Fruit fly (Drosophila melanogaster) whole organism, embryonic: ENCODE data around the gene chrb.

Source experiments
- Atf-2 ChIP-seq: fragments of 200-800 bp; sonication (Bioruptor generic); optimal IDR thresholded peaks from 2 replicates; lab custom pipeline; 2016; ENCODE audit warnings: missing biosample characterization, missing genetic modification characterization
- B-H1 ChIP-seq: fragments of 200-800 bp; sonication (Bioruptor generic); IDR thresholded peaks from 3 replicates; pipeline ENCODE4 v1.3.6; 2022; ENCODE audit warnings: missing biosample characterization, missing genetic modification characterization
- Bdp1 ChIP-seq: fragments of 200-800 bp; sonication (Bioruptor generic); optimal IDR thresholded peaks from 3 replicates; lab custom pipeline; 2016; ENCODE audit warnings: missing biosample characterization, missing genetic modification characterization
- CG10267 ChIP-seq: fragments of 200-800 bp; sonication (Bioruptor generic); optimal IDR thresholded peaks from 2 replicates; lab custom pipeline; 2018; ENCODE audit warnings: missing biosample characterization, mild to moderate bottlenecking, missing genetic modification characterization, moderate library complexity
- CG10959 ChIP-seq: fragments of 200-800 bp; sonication (Bioruptor generic); IDR thresholded peaks from 2 replicates; pipeline ENCODE4 v1.3.6; 2022; ENCODE audit warnings: missing biosample characterization, missing genetic modification characterization
- CG11398 ChIP-seq: fragments of 200-800 bp; sonication (Bioruptor generic); optimal IDR thresholded peaks from 2 replicates; lab custom pipeline; 2016; ENCODE audit warnings: missing biosample characterization, missing genetic modification characterization
- CG12236 ChIP-seq: fragments of 200-800 bp; sonication (Bioruptor generic); optimal IDR thresholded peaks from 2 replicates; lab custom pipeline; 2016; ENCODE audit warnings: missing biosample characterization, missing genetic modification characterization
- CG1602 ChIP-seq: fragments of 200-800 bp; sonication (Bioruptor generic); optimal IDR thresholded peaks from 3 replicates; lab custom pipeline; 2016; ENCODE audit warnings: missing biosample characterization, missing genetic modification characterization
- CG18599 ChIP-seq: fragments of 200-800 bp; sonication (Bioruptor generic); optimal IDR thresholded peaks from 3 replicates; lab custom pipeline; 2017; ENCODE audit warnings: missing biosample characterization, missing genetic modification characterization, mild to moderate bottlenecking, moderate library complexity, missing genetic modification reagents
- CG18619 ChIP-seq: fragments of 200-800 bp; sonication (Bioruptor generic); optimal IDR thresholded peaks from 3 replicates; lab custom pipeline; 2017; ENCODE audit warnings: missing biosample characterization, mild to moderate bottlenecking, missing genetic modification characterization
- CG31365 ChIP-seq: fragments of 200-800 bp; sonication (Bioruptor generic); optimal IDR thresholded peaks from 2 replicates; lab custom pipeline; 2018; ENCODE audit warnings: missing biosample characterization, mild to moderate bottlenecking, missing genetic modification characterization
- CG4854 ChIP-seq: fragments of 200-800 bp; sonication (Bioruptor generic); optimal IDR thresholded peaks from 2 replicates; lab custom pipeline; 2016; ENCODE audit warnings: missing biosample characterization, missing genetic modification characterization, inconsistent platforms
- CG5953 ChIP-seq: fragments of 200-800 bp; sonication (Bioruptor generic); IDR thresholded peaks from 2 replicates; pipeline ENCODE4 v1.3.6; 2022; ENCODE audit warnings: missing biosample characterization, missing genetic modification characterization
- CG7963 ChIP-seq: fragments of 200-800 bp; sonication (Bioruptor generic); IDR thresholded peaks from 3 replicates; pipeline ENCODE4 v1.3.6; 2022; ENCODE audit warnings: missing biosample characterization, missing genetic modification characterization; ENCODE audit not compliant: partially characterized antibody
- CG9609 ChIP-seq: fragments of 200-800 bp; sonication (Bioruptor generic); optimal IDR thresholded peaks from 3 replicates; lab custom pipeline; 2016; ENCODE audit warnings: missing biosample characterization, missing genetic modification characterization
- CTCF ChIP-seq: fragments of 200-800 bp; sonication (Bioruptor generic); optimal IDR thresholded peaks from 2 replicates; lab custom pipeline; 2017; ENCODE audit warnings: missing biosample characterization, mild to moderate bottlenecking, missing genetic modification characterization, moderate library complexity
- Dip3 ChIP-seq: fragments of 200-800 bp; sonication (Bioruptor generic); optimal IDR thresholded peaks from 3 replicates; lab custom pipeline; 2016; ENCODE audit warnings: missing biosample characterization, missing genetic modification characterization
- Doc2 ChIP-seq: fragments of 200-800 bp; sonication (Bioruptor generic); IDR thresholded peaks from 2 replicates; pipeline ENCODE4 v1.3.6; 2022; ENCODE audit warnings: missing biosample characterization, missing genetic modification characterization
- Fer2 ChIP-seq: fragments of 200-800 bp; sonication (Bioruptor generic); optimal IDR thresholded peaks from 2 replicates; lab custom pipeline; 2018; ENCODE audit warnings: missing biosample characterization, mild to moderate bottlenecking, missing genetic modification characterization, moderate library complexity
- Gug ChIP-seq: fragments of 200-800 bp; sonication (Bioruptor generic); IDR thresholded peaks from 4 replicates; pipeline ENCODE4 v1.3.6; 2022; ENCODE audit warnings: missing biosample characterization, missing genetic modification characterization
- H15 ChIP-seq: fragments of 200-800 bp; sonication (Bioruptor generic); IDR thresholded peaks from 3 replicates; pipeline ENCODE4 v1.3.6; 2022; ENCODE audit warnings: missing biosample characterization, missing genetic modification characterization
- HLH4C ChIP-seq: fragments of 200-800 bp; sonication (Bioruptor generic); IDR thresholded peaks from 3 replicates; pipeline ENCODE4 v1.3.6; 2022; ENCODE audit warnings: missing biosample characterization, missing genetic modification characterization; ENCODE audit not compliant: partially characterized antibody
- Jarid2 ChIP-seq: fragments of 200-800 bp; sonication (Bioruptor generic); optimal IDR thresholded peaks from 3 replicates; lab custom pipeline; 2017; ENCODE audit warnings: mild to moderate bottlenecking, missing biosample characterization, missing genetic modification reagents, missing genetic modification characterization
- MBD-R2 ChIP-seq: fragments of 200-800 bp; sonication (Bioruptor generic); IDR thresholded peaks from 2 replicates; pipeline ENCODE4 v1.3.6; 2022; ENCODE audit warnings: missing biosample characterization, missing genetic modification characterization
- Med ChIP-seq: fragments of 200-800 bp; sonication (Bioruptor generic); peaks from one replicate; lab custom pipeline; 2016; ENCODE audit warnings: missing biosample characterization, missing genetic modification characterization, mild to moderate bottlenecking, inconsistent platforms, moderate library complexity
- Pdp1 ChIP-seq, 2 experiments: fragments of 200-800 bp; sonication (Bioruptor generic); optimal IDR thresholded peaks; 3 replicates each; lab custom pipeline; 2016; ENCODE audit warnings: missing biosample characterization in 2 of 2, missing genetic modification characterization in 2 of 2, mild to moderate bottlenecking in 1 of 2, moderate library complexity in 1 of 2
- Usf ChIP-seq: fragments of 200-800 bp; sonication (Bioruptor generic); optimal IDR thresholded peaks from 2 replicates; lab custom pipeline; 2017; ENCODE audit warnings: missing genotype, missing biosample characterization, missing genetic modification characterization
- Xrp1 ChIP-seq: fragments of 200-800 bp; sonication (Bioruptor generic); IDR thresholded peaks from 2 replicates; pipeline ENCODE4 v1.3.6; 2022; ENCODE audit warnings: missing biosample characterization, missing genetic modification characterization
- bbx ChIP-seq: fragments of 200-800 bp; sonication (Bioruptor generic); IDR thresholded peaks from 2 replicates; pipeline ENCODE4 v1.3.6; 2022; ENCODE audit warnings: missing biosample characterization, missing genetic modification characterization; ENCODE audit not compliant: partially characterized antibody
- br ChIP-seq: fragments of >200 bp; optimal IDR thresholded peaks from 2 replicates; lab custom pipeline; 2017
- chinmo ChIP-seq: fragments of 200-800 bp; sonication (Bioruptor generic); IDR thresholded peaks from 4 replicates; pipeline ENCODE4 v1.3.6; 2022; ENCODE audit warnings: missing biosample characterization, missing genetic modification characterization; ENCODE audit not compliant: partially characterized antibody
- corto ChIP-seq: fragments of 200-800 bp; sonication (Bioruptor generic); optimal IDR thresholded peaks from 2 replicates; lab custom pipeline; 2016; ENCODE audit warnings: missing biosample characterization, mild to moderate bottlenecking, missing genetic modification characterization, moderate library complexity
- dm ChIP-seq: fragments of 200-800 bp; sonication (Bioruptor generic); optimal IDR thresholded peaks from 3 replicates; lab custom pipeline; 2016; ENCODE audit warnings: missing biosample characterization, missing genetic modification characterization
- emc ChIP-seq: fragments of 200-800 bp; sonication (Bioruptor generic); optimal IDR thresholded peaks from 2 replicates; lab custom pipeline; 2016; ENCODE audit warnings: missing biosample characterization, missing genetic modification characterization
- en ChIP-seq: fragments of 200-800 bp; sonication (Bioruptor generic); optimal IDR thresholded peaks from 2 replicates; lab custom pipeline; 2016; ENCODE audit warnings: missing biosample characterization, missing genetic modification characterization
- eve ChIP-seq, 2 experiments: fragments of >200 bp; optimal IDR thresholded peaks; 2 replicates each; lab custom pipeline; 2017; ENCODE audit warnings: missing biosample characterization in 2 of 2, missing genetic modification characterization in 2 of 2
- ewg ChIP-seq: fragments of 200-800 bp; sonication (Bioruptor generic); optimal IDR thresholded peaks from 3 replicates; lab custom pipeline; 2017; ENCODE audit warnings: mild to moderate bottlenecking, missing biosample characterization, missing genetic modification reagents, missing genetic modification characterization
- exex ChIP-seq: fragments of 200-800 bp; sonication (Bioruptor generic); optimal IDR thresholded peaks from 4 replicates; lab custom pipeline; 2018; ENCODE audit warnings: missing biosample characterization, mild to moderate bottlenecking, missing genetic modification characterization, moderate library complexity
- fru ChIP-seq: fragments of >200 bp; optimal IDR thresholded peaks from 2 replicates; lab custom pipeline; 2017
- gt ChIP-seq: fragments of 200-800 bp; sonication (Bioruptor generic); IDR thresholded peaks from 2 replicates; pipeline ENCODE4 v1.3.6; 2022; ENCODE audit warnings: missing biosample characterization, missing genetic modification characterization
- hb ChIP-seq: fragments of 200-800 bp; sonication (Bioruptor generic); IDR thresholded peaks from 3 replicates; pipeline ENCODE4 v1.3.6; 2022; ENCODE audit warnings: missing biosample characterization, missing genetic modification characterization; ENCODE audit not compliant: partially characterized antibody
- inv ChIP-seq: fragments of 200-800 bp; sonication (Bioruptor generic); IDR thresholded peaks from 2 replicates; pipeline ENCODE4 v1.3.6; 2022; ENCODE audit warnings: missing biosample characterization, missing genetic modification characterization; ENCODE audit not compliant: partially characterized antibody
- nau ChIP-seq: fragments of 200-800 bp; sonication (Bioruptor generic); optimal IDR thresholded peaks from 3 replicates; lab custom pipeline; 2017; ENCODE audit warnings: missing biosample characterization, mild to moderate bottlenecking, missing genetic modification characterization, missing genetic modification reagents
- scrt ChIP-seq: fragments of 200-800 bp; sonication (Bioruptor generic); optimal IDR thresholded peaks from 2 replicates; lab custom pipeline; 2018; ENCODE audit warnings: missing biosample characterization, mild to moderate bottlenecking, missing genetic modification characterization, moderate library complexity
- sens ChIP-seq: fragments of 200-800 bp; sonication (Bioruptor generic); peaks from one replicate; lab custom pipeline; 2016; ENCODE audit warnings: missing biosample characterization, missing genetic modification characterization
- sens-2 ChIP-seq: fragments of 200-800 bp; sonication (Bioruptor generic); IDR thresholded peaks from 2 replicates; pipeline ENCODE4 v1.3.6; 2022; ENCODE audit warnings: missing biosample characterization, missing genetic modification characterization
- tio ChIP-seq: fragments of 200-800 bp; sonication (Bioruptor generic); optimal IDR thresholded peaks from 2 replicates; lab custom pipeline; 2017; ENCODE audit warnings: missing biosample characterization, missing genetic modification characterization, inconsistent platforms
- zen2 ChIP-seq: fragments of 200-800 bp; sonication (Bioruptor generic); IDR thresholded peaks from 3 replicates; pipeline ENCODE4 v1.3.6; 2022; ENCODE audit warnings: missing biosample characterization, missing genetic modification characterization; ENCODE audit not compliant: partially characterized antibody
- zfh1 ChIP-seq: fragments of 200-800 bp; sonication (Bioruptor generic); IDR thresholded peaks from 3 replicates; pipeline ENCODE4 v1.3.6; 2022; ENCODE audit warnings: missing biosample characterization, missing genetic modification characterization

Gene chrb

dm6 chr3L:11523286-11523685 lies 35.9 kb downstream of the chrb start (continued):
- TF ChIP-seq bbx (GFP tag; lab: Robert Waterston, UW) = peak; percentile 71
- TF ChIP-seq scrt (GFP tag; lab: Kevin White, UChicago) = no peak
- TF ChIP-seq Atf-2 = no peak
- no peak for TF ChIP-seq CG5953 (GFP tag; lab: Robert Waterston, UW)
- TF ChIP-seq Xrp1 = 0 out of 2 replicates have a peak, but pooled peaks have one; percentile 11
- TF ChIP-seq CG10959 (GFP tag; lab: Robert Waterston, UW) = no peak
- no peak for TF ChIP-seq eve (GFP tag; optimal IDR thresholded peaks at IDR 0.05; lab: Kevin White, UChicago)
- peak; percentile 80 for TF ChIP-seq CTCF
- TF ChIP-seq sens-2 = no peak
- TF ChIP-seq en (GFP tag; lab: Kevin White, UChicago) = no peak
- no peak for TF ChIP-seq Usf
- TF ChIP-seq CG18599 (GFP tag; lab: Kevin White, UChicago) = no peak
- TF ChIP-seq Jarid2 (GFP tag; lab: Kevin White, UChicago) = no peak
- TF ChIP-seq HLH4C (GFP tag; lab: Robert Waterston, UW) = peak; percentile 40; the same call in 1 of the 3 replicates
- no peak for TF ChIP-seq CG9609 (GFP tag; lab: Kevin White, UChicago)
- TF ChIP-seq inv (GFP tag; lab: Robert Waterston, UW) = peak; percentile 31; the same call in 1 of the 2 replicates
- TF ChIP-seq zen2 (GFP tag; lab: Robert Waterston, UW) = no peak; the same call in 2 of the 3 replicates
- no peak for TF ChIP-seq hb (GFP tag; lab: Robert Waterston, UW)
- TF ChIP-seq gt (GFP tag; lab: Robert Waterston, UW) = no peak
- TF ChIP-seq CG31365 (tag; lab: Kevin White, UChicago) = no peak

- TF ChIP-seq br (lab: Kevin White, UChicago) = no peak
- TF ChIP-seq tio (GFP tag; lab: Kevin White, UChicago) = no peak
- no peak for TF ChIP-seq fru (lab: Kevin White, UChicago)
- TF ChIP-seq exex = peak; percentile 22
- no peak for TF ChIP-seq CG1602 (GFP tag; lab: Kevin White, UChicago)
- 0 out of 2 replicates have a peak, but pooled peaks have one; percentile 26 for TF ChIP-seq Xrp1
- no peak for TF ChIP-seq CG12236 (GFP tag; lab: Kevin White, UChicago)
- TF ChIP-seq sens = peak; percentile 26
- no peak for TF ChIP-seq dm (GFP tag; lab: Kevin White, UChicago)
- 0 out of 3 replicates have a peak, but pooled peaks have one; percentile 6 for TF ChIP-seq zfh1 (GFP tag; lab: Robert Waterston, UW)
- TF ChIP-seq CG4854 (GFP tag; lab: Kevin White, UChicago) = no peak
- no peak for TF ChIP-seq Jarid2 (GFP tag; lab: Kevin White, UChicago)
- TF ChIP-seq Fer2 (tag; lab: Kevin White, UChicago) = no peak
These were observed 38.4 kb downstream of the chrb start for dm6 chr3L:11525765-11526164.

dm6 chr3L:11526644-11527184 lies 39.4 kb downstream of the chrb start:
- TF ChIP-seq Med (no peak), Dip3 (no peak), CG31365 (tag; lab: Kevin White, UChicago) (no peak), H15 (GFP tag; lab: Robert Waterston, UW) (no peak), chinmo (GFP tag; lab: Robert Waterston, UW) (0 out of 4 replicates have a peak, but pooled peaks have one; percentile 66), Bdp1 (no peak), ewg (GFP tag; lab: Kevin White, UChicago) (no peak), emc (no peak), CG7963 (GFP tag; lab: Robert Waterston, UW) (no peak), Doc2 (GFP tag; lab: Robert Waterston, UW) (no peak), MBD-R2 (GFP tag; lab: Robert Waterston, UW) (0 out of 2 replicates have a peak, but pooled peaks have one; percentile 8), CG10267 (no peak), Gug (GFP tag; lab: Robert Waterston, UW) (no peak), CG11398 (no peak), corto (GFP tag; lab: Kevin White, UChicago) (no peak), B-H1 (no peak), nau (no peak), CG18619 (GFP tag; lab: Kevin White, UChicago) (no peak), Pdp1 (GFP tag; optimal IDR thresholded peaks at IDR 0.05; lab: Kevin White, UChicago) (no peak), exex (peak; percentile 57)
